Worm (Caenorhabditis elegans) whole organism, dauer: ENCODE results near the gene Y105C5B.3.

ENCODE experiments used
- unc-62 ChIP-seq: sonication (generic microtip); optimal IDR thresholded peaks from 2 replicates; lab custom pipeline; 2017; ENCODE audit warnings: missing biosample characterization, missing genetic modification reagents, missing genetic modification characterization

Y105C5B.3 gene

ce11 chrIV:15883922-15884321 is at the start of gene Y105C5B.3:
TSS of gene Y105C5B.3 (plus strand) at chrIV:15884222.
- no peak for TF ChIP-seq unc-62 (GFP tag; lab: Kevin White, UChicago)

- no peak for TF ChIP-seq unc-62 (GFP tag; lab: Kevin White, UChicago)
These were observed 40.0 kb upstream of the Y105C5B.3 start for ce11 chrIV:15844064-15844463.

ce11 chrIV:15846553-15846952 is 37.5 kb upstream of the Y105C5B.3 start, which contains the start of gene Y105C5A.1270:
TSS of gene Y105C5A.1270 (minus strand) at chrIV:15846653.
- no peak for TF ChIP-seq unc-62 (GFP tag; lab: Kevin White, UChicago)

ce11 chrIV:15847096-15847495 is 36.9 kb upstream of the Y105C5B.3 start, which contains the start of gene Y105C5A.1269:
TSS of gene Y105C5A.1269 (plus strand) at chrIV:15847396.
- no peak for TF ChIP-seq unc-62 (GFP tag; lab: Kevin White, UChicago)

ce11 chrIV:15849656-15850055 is 34.4 kb upstream of the Y105C5B.3 start, which contains the start of gene Y105C5A.24:
TSS of gene Y105C5A.24 (plus strand) at chrIV:15849875.
- TF ChIP-seq unc-62 (GFP tag; lab: Kevin White, UChicago): no peak

- TF ChIP-seq unc-62 (GFP tag; lab: Kevin White, UChicago): no peak
These were observed 33.4 kb upstream of the Y105C5B.3 start for ce11 chrIV:15850647-15851046.

ce11 chrIV:15852875-15853793 is 30.9 kb upstream of the Y105C5B.3 start:
- no peak for TF ChIP-seq unc-62 (GFP tag; lab: Kevin White, UChicago)

ce11 chrIV:15853820-15854426 is 30.1 kb upstream of the Y105C5B.3 start:
- no peak for TF ChIP-seq unc-62 (GFP tag; lab: Kevin White, UChicago)

ce11 chrIV:15861499-15861898 is 22.5 kb upstream of the Y105C5B.3 start:
- no peak for TF ChIP-seq unc-62 (GFP tag; lab: Kevin White, UChicago)

ce11 chrIV:15868288-15868687 is 15.7 kb upstream of the Y105C5B.3 start:
- no peak for TF ChIP-seq unc-62 (GFP tag; lab: Kevin White, UChicago)

ce11 chrIV:15870356-15870755 is 13.7 kb upstream of the Y105C5B.3 start, which contains the start of gene Y105C5B.1:
TSS of gene Y105C5B.1 (plus strand) at chrIV:15870656.
- no peak for TF ChIP-seq unc-62 (GFP tag; lab: Kevin White, UChicago)

- TF ChIP-seq unc-62 (GFP tag; lab: Kevin White, UChicago): no peak
These were observed 11.4 kb upstream of the Y105C5B.3 start, which contains the start of gene gcy-25 for ce11 chrIV:15872633-15873032. TSS of gene gcy-25 (plus strand) at chrIV:15872933.

ce11 chrIV:15878262-15878661 is 5.8 kb upstream of the Y105C5B.3 start:
- no peak for TF ChIP-seq unc-62 (GFP tag; lab: Kevin White, UChicago)

- TF ChIP-seq unc-62 (GFP tag; lab: Kevin White, UChicago): no peak
These were observed 3.9 kb upstream of the Y105C5B.3 start for ce11 chrIV:15880114-15880513.

- no peak for TF ChIP-seq unc-62 (GFP tag; lab: Kevin White, UChicago)
These were observed 10.1 kb downstream of the Y105C5B.3 start, which contains the start of gene srv-14 for ce11 chrIV:15894133-15894532. TSS of gene srv-14 (minus strand) at chrIV:15894233.

- no peak for TF ChIP-seq unc-62 (GFP tag; lab: Kevin White, UChicago)
These were observed 10.8 kb downstream of the Y105C5B.3 start for ce11 chrIV:15894819-15895218.
